Fruit fly (Drosophila melanogaster) whole organism, embryonic: ENCODE results near the gene CG18577.
A peak's percentile ranks its signal among the peaks of the same experiment; 100 is the strongest.

Experiments
- BtbVII ChIP-seq: fragments of 200-800 bp; sonication (Bioruptor generic); optimal IDR thresholded peaks from 3 replicates; lab custom pipeline; 2017; ENCODE audit warnings: missing biosample characterization, mild to moderate bottlenecking, missing genetic modification characterization
- CG10147 ChIP-seq: fragments of 200-800 bp; sonication (Bioruptor generic); optimal IDR thresholded peaks from 2 replicates; lab custom pipeline; 2019; ENCODE audit warnings: missing biosample characterization, mild to moderate bottlenecking, missing genetic modification characterization, moderate library complexity
- CG1233 ChIP-seq: fragments of 200-800 bp; sonication (Bioruptor generic); optimal IDR thresholded peaks from 4 replicates; lab custom pipeline; 2018; ENCODE audit warnings: missing biosample characterization, mild to moderate bottlenecking, missing genetic modification characterization
- CG13296 ChIP-seq: fragments of 200-800 bp; sonication (Bioruptor generic); optimal IDR thresholded peaks from 3 replicates; lab custom pipeline; 2018; ENCODE audit warnings: missing biosample characterization, mild to moderate bottlenecking, missing genetic modification characterization
- CG14860 ChIP-seq: fragments of 200-800 bp; sonication (Bioruptor generic); IDR thresholded peaks from 3 replicates; pipeline ENCODE4 v1.3.6; 2022; ENCODE audit warnings: missing biosample characterization, missing genetic modification characterization; ENCODE audit not compliant: partially characterized antibody
- CG1529 ChIP-seq: fragments of 200-800 bp; sonication (Bioruptor generic); optimal IDR thresholded peaks from 3 replicates; lab custom pipeline; 2018; ENCODE audit warnings: missing biosample characterization, missing genetic modification characterization
- CG17328 ChIP-seq: fragments of 200-800 bp; sonication (Bioruptor generic); IDR thresholded peaks from 2 replicates; pipeline ENCODE4 v1.3.6; 2022; ENCODE audit warnings: missing biosample characterization, missing genetic modification characterization
- CG17359 ChIP-seq: fragments of 200-800 bp; sonication (Bioruptor generic); optimal IDR thresholded peaks from 3 replicates; lab custom pipeline; 2018; ENCODE audit warnings: missing biosample characterization, mild to moderate bottlenecking, missing genetic modification characterization, moderate library complexity
- CG17802 ChIP-seq: fragments of 200-800 bp; sonication (Bioruptor generic); optimal IDR thresholded peaks from 2 replicates; lab custom pipeline; 2018; ENCODE audit warnings: missing biosample characterization, mild to moderate bottlenecking, missing genetic modification characterization, moderate library complexity
- CG30020 ChIP-seq: fragments of 200-800 bp; optimal IDR thresholded peaks from 2 replicates; lab custom pipeline; 2019; ENCODE audit warnings: missing biosample characterization, mild to moderate bottlenecking, missing genetic modification characterization, moderate library complexity
- CG3281 ChIP-seq: fragments of 200-800 bp; sonication (Bioruptor generic); optimal IDR thresholded peaks from 3 replicates; lab custom pipeline; 2017; ENCODE audit warnings: missing biosample characterization, mild to moderate bottlenecking, missing genetic modification characterization
- CG4424 ChIP-seq: fragments of 200-800 bp; sonication (Bioruptor generic); optimal IDR thresholded peaks from 3 replicates; lab custom pipeline; 2016; ENCODE audit warnings: missing biosample characterization, missing genetic modification characterization
- CG6175 ChIP-seq: fragments of 200-800 bp; sonication (Bioruptor generic); IDR thresholded peaks from 3 replicates; pipeline ENCODE4 v1.3.6; 2022; ENCODE audit warnings: missing biosample characterization, missing genetic modification characterization
- CG6689 ChIP-seq: fragments of 200-800 bp; sonication (Bioruptor generic); IDR thresholded peaks from 2 replicates; pipeline ENCODE4 v1.3.6; 2022; ENCODE audit warnings: missing biosample characterization, missing genetic modification characterization
- CG7357 ChIP-seq: fragments of 200-800 bp; sonication (Bioruptor generic); IDR thresholded peaks from 3 replicates; pipeline ENCODE4 v1.3.6; 2022; ENCODE audit warnings: missing biosample characterization, missing genetic modification characterization
- CG8359 ChIP-seq: fragments of 200-800 bp; sonication (Bioruptor generic); optimal IDR thresholded peaks from 2 replicates; lab custom pipeline; 2017; ENCODE audit warnings: missing biosample characterization, mild to moderate bottlenecking, missing genetic modification characterization, borderline replicate concordance
- CG8944 ChIP-seq: fragments of 200-800 bp; sonication (Bioruptor generic); optimal IDR thresholded peaks from 3 replicates; lab custom pipeline; 2016; ENCODE audit warnings: missing biosample characterization, missing genetic modification characterization
- CG9727 ChIP-seq: fragments of 200-800 bp; sonication (Bioruptor generic); optimal IDR thresholded peaks from 3 replicates; lab custom pipeline; 2017; ENCODE audit warnings: missing biosample characterization, mild to moderate bottlenecking, missing genetic modification characterization
- CrebB ChIP-seq: fragments of 200-800 bp; sonication (Bioruptor generic); optimal IDR thresholded peaks from 3 replicates; lab custom pipeline; 2018; ENCODE audit warnings: missing biosample characterization, mild to moderate bottlenecking, missing genetic modification characterization
- Dbx ChIP-seq: fragments of 200-800 bp; sonication (Bioruptor generic); IDR thresholded peaks from 3 replicates; pipeline ENCODE4 v1.3.6; 2022; ENCODE audit warnings: missing biosample characterization, missing genetic modification characterization
- Dp ChIP-seq: fragments of 200-800 bp; sonication (Bioruptor generic); optimal IDR thresholded peaks from 2 replicates; lab custom pipeline; 2018; ENCODE audit warnings: missing biosample characterization, mild to moderate bottlenecking, missing genetic modification characterization, moderate library complexity
- E2f1 ChIP-seq: fragments of 200-800 bp; sonication (Bioruptor generic); IDR thresholded peaks from 2 replicates; pipeline ENCODE4 v1.3.6; 2022; ENCODE audit warnings: missing biosample characterization, missing genetic modification characterization
- E2f2 ChIP-seq: fragments of 200-800 bp; sonication (Bioruptor generic); IDR thresholded peaks from 2 replicates; pipeline ENCODE4 v1.3.6; 2022; ENCODE audit warnings: missing biosample characterization, missing genetic modification characterization
- GATAe ChIP-seq: fragments of 200-800 bp; sonication (Bioruptor generic); conservative IDR thresholded peaks from 2 replicates; pipeline ENCODE4 v1.3.6; 2022; ENCODE audit warnings: missing biosample characterization, missing genetic modification characterization
- HHEX ChIP-seq: fragments of 200-800 bp; sonication (Bioruptor generic); optimal IDR thresholded peaks from 3 replicates; lab custom pipeline; 2017; ENCODE audit warnings: missing biosample characterization, mild to moderate bottlenecking, missing genetic modification characterization, missing genetic modification reagents
- Nf-YC ChIP-seq: fragments of 200-800 bp; optimal IDR thresholded peaks from 3 replicates; lab custom pipeline; 2019; ENCODE audit warnings: missing biosample characterization, mild to moderate bottlenecking, missing genetic modification characterization, moderate library complexity
- Xbp1 ChIP-seq: fragments of 200-800 bp; sonication (Bioruptor generic); optimal IDR thresholded peaks from 3 replicates; lab custom pipeline; 2016; ENCODE audit warnings: missing biosample characterization, mild to moderate bottlenecking, missing genetic modification characterization
- bcd ChIP-seq: fragments of 200-800 bp; sonication (Bioruptor generic); optimal IDR thresholded peaks from 2 replicates; lab custom pipeline; 2017; ENCODE audit warnings: missing biosample characterization, mild to moderate bottlenecking, missing genetic modification characterization
- btn ChIP-seq: fragments of 200-800 bp; sonication (Bioruptor generic); optimal IDR thresholded peaks from 2 replicates; lab custom pipeline; 2016; ENCODE audit warnings: missing biosample characterization, missing genetic modification characterization
- caup ChIP-seq: fragments of 200-800 bp; sonication (Bioruptor generic); optimal IDR thresholded peaks from 3 replicates; lab custom pipeline; 2017; ENCODE audit warnings: missing biosample characterization, mild to moderate bottlenecking, missing genetic modification characterization, moderate library complexity; ENCODE audit not compliant: severe bottlenecking
- croc ChIP-seq: fragments of 200-800 bp; sonication (Bioruptor generic); conservative IDR thresholded peaks from 3 replicates; pipeline ENCODE4 v1.3.6; 2022; ENCODE audit warnings: missing biosample characterization, missing genetic modification characterization
- cwo ChIP-seq: fragments of 200-800 bp; sonication (Bioruptor generic); optimal IDR thresholded peaks from 3 replicates; lab custom pipeline; 2017; ENCODE audit warnings: missing biosample characterization, missing genetic modification characterization, mild to moderate bottlenecking, moderate library complexity, missing genetic modification reagents
- dmrt11E ChIP-seq: fragments of 200-800 bp; sonication (Bioruptor generic); optimal IDR thresholded peaks from 3 replicates; lab custom pipeline; 2018; ENCODE audit warnings: missing biosample characterization, mild to moderate bottlenecking, missing genetic modification characterization, moderate library complexity
- ems ChIP-seq: fragments of 200-800 bp; sonication (Bioruptor generic); optimal IDR thresholded peaks from 3 replicates; lab custom pipeline; 2016; ENCODE audit warnings: missing biosample characterization, missing genetic modification characterization
- fd96Cb ChIP-seq: fragments of 200-800 bp; sonication (Bioruptor generic); optimal IDR thresholded peaks from 2 replicates; lab custom pipeline; 2018; ENCODE audit warnings: missing biosample characterization, mild to moderate bottlenecking, missing genetic modification characterization, moderate library complexity
- ftz-f1 ChIP-seq: fragments of 200-800 bp; sonication (Bioruptor generic); optimal IDR thresholded peaks from 2 replicates; lab custom pipeline; 2016; ENCODE audit warnings: missing biosample characterization, missing genetic modification characterization
- grn ChIP-seq: fragments of 200-800 bp; sonication (Bioruptor generic); optimal IDR thresholded peaks from 3 replicates; lab custom pipeline; 2017; ENCODE audit warnings: missing biosample characterization, missing genetic modification characterization
- gt ChIP-seq: fragments of 200-800 bp; sonication (Bioruptor generic); IDR thresholded peaks from 2 replicates; pipeline ENCODE4 v1.3.6; 2022; ENCODE audit warnings: missing biosample characterization, missing genetic modification characterization
- ind ChIP-seq: fragments of 200-800 bp; sonication (Bioruptor generic); optimal IDR thresholded peaks from 3 replicates; lab custom pipeline; 2016; ENCODE audit warnings: missing biosample characterization, missing genetic modification characterization
- lilli ChIP-seq: fragments of 200-800 bp; sonication (Bioruptor generic); optimal IDR thresholded peaks from 3 replicates; lab custom pipeline; 2016; ENCODE audit warnings: missing biosample characterization, missing genetic modification characterization
- lola ChIP-seq, 3 experiments: fragments of >200 bp in 2 of 3; fragments of 200-800 bp in 1 of 3; sonication (Bioruptor generic) in 1 of 3; optimal IDR thresholded peaks; 2 replicates each; lab custom pipeline; 2017 to 2019; ENCODE audit warnings: missing biosample characterization in 3 of 3, missing genetic modification characterization in 3 of 3, mild to moderate bottlenecking in 1 of 3, moderate library complexity in 1 of 3
- nerfin-1 ChIP-seq: fragments of 200-800 bp; sonication (Bioruptor generic); optimal IDR thresholded peaks from 3 replicates; lab custom pipeline; 2019; ENCODE audit warnings: missing biosample characterization, mild to moderate bottlenecking, missing genetic modification characterization, moderate library complexity
- phol ChIP-seq: fragments of 200-800 bp; sonication (Bioruptor generic); optimal IDR thresholded peaks from 3 replicates; lab custom pipeline; 2018; ENCODE audit warnings: missing biosample characterization, mild to moderate bottlenecking, missing genetic modification characterization, moderate library complexity
- pros ChIP-seq: fragments of 200-800 bp; sonication (Bioruptor generic); optimal IDR thresholded peaks from 3 replicates; lab custom pipeline; 2019; ENCODE audit warnings: missing biosample characterization, mild to moderate bottlenecking, missing genetic modification characterization, moderate library complexity
- pum ChIP-seq: fragments of 200-800 bp; sonication (Bioruptor generic); optimal IDR thresholded peaks from 2 replicates; lab custom pipeline; 2016; ENCODE audit warnings: missing biosample characterization, missing genetic modification characterization
- seq ChIP-seq: fragments of 200-800 bp; sonication (Bioruptor generic); IDR thresholded peaks from 2 replicates; pipeline ENCODE4 v1.3.6; 2022; ENCODE audit warnings: missing biosample characterization, missing genetic modification characterization
- shn ChIP-seq: fragments of 200-800 bp; sonication (Bioruptor generic); optimal IDR thresholded peaks from 3 replicates; lab custom pipeline; 2016; ENCODE audit warnings: missing biosample characterization, missing genetic modification characterization
- vnd ChIP-seq: fragments of 200-800 bp; sonication (Bioruptor generic); IDR thresholded peaks from 3 replicates; pipeline ENCODE4 v1.3.6; 2022; ENCODE audit warnings: missing biosample characterization, missing genetic modification characterization; ENCODE audit not compliant: partially characterized antibody
- vvl ChIP-seq: fragments of 200-800 bp; sonication (Bioruptor generic); IDR thresholded peaks from 2 replicates; pipeline ENCODE4 v1.3.6; 2022; ENCODE audit warnings: missing biosample characterization, missing genetic modification characterization

CG18577 gene

dm6 chr3R:11243057-11243740, 47.3 kb downstream of the CG18577 start (continued):
- peak; percentile 55 for TF ChIP-seq cwo
- peak; percentile 79 for TF ChIP-seq CG3281 (GFP tag; lab: Kevin White, UChicago)
- no peak for TF ChIP-seq CG30020
- TF ChIP-seq CG10147 (GFP tag; lab: Kevin White, UChicago) = peak; percentile 45
- no peak for TF ChIP-seq nerfin-1
- peak; percentile 49 for TF ChIP-seq Nf-YC
- TF ChIP-seq CG17359 = peak; percentile 57
- no peak for TF ChIP-seq lola (GFP tag; optimal IDR thresholded peaks at IDR 0.05; lab: Kevin White, UChicago)
- TF ChIP-seq CG17328 = no peak
- no peak for TF ChIP-seq CG8359 (GFP tag; lab: Kevin White, UChicago)
- TF ChIP-seq CG1233 = peak; percentile 49
- TF ChIP-seq CG14860 (GFP tag; lab: Robert Waterston, UW) = no peak
- TF ChIP-seq pros = no peak
- TF ChIP-seq dmrt11E (tag; lab: Kevin White, UChicago) = no peak
- no peak for TF ChIP-seq CG7357 (GFP tag; lab: Robert Waterston, UW)
- TF ChIP-seq CG6175 = no peak
- TF ChIP-seq CG13296 (GFP tag; lab: Kevin White, UChicago) = peak; percentile 77
- TF ChIP-seq HHEX (GFP tag; lab: Kevin White, UChicago) = peak; percentile 38
- no peak for TF ChIP-seq E2f2 (GFP tag; lab: Robert Waterston, UW)
- no peak for TF ChIP-seq gt (GFP tag; lab: Robert Waterston, UW)
- peak; percentile 5 for TF ChIP-seq grn (GFP tag; lab: Kevin White, UChicago)
- TF ChIP-seq croc (GFP tag; lab: Robert Waterston, UW) = no peak
- TF ChIP-seq seq (GFP tag; lab: Robert Waterston, UW) = no peak
- no peak for TF ChIP-seq btn
- no peak for TF ChIP-seq lilli
- peak; percentile 20 for TF ChIP-seq bcd
- no peak for TF ChIP-seq Xbp1 (GFP tag; lab: Kevin White, UChicago)
- TF ChIP-seq vvl = no peak
- TF ChIP-seq ind (GFP tag; lab: Kevin White, UChicago) = peak; percentile 25
- peak; percentile 17 for TF ChIP-seq ftz-f1
- TF ChIP-seq CG8944 (GFP tag; lab: Kevin White, UChicago) = no peak
- peak; percentile 59 for TF ChIP-seq CG9727 (GFP tag; lab: Kevin White, UChicago)
- peak; percentile 47; the same call in 1 of the 2 replicates for TF ChIP-seq E2f1 (GFP tag; lab: Robert Waterston, UW)
- TF ChIP-seq BtbVII = peak; percentile 84
- no peak for TF ChIP-seq vnd (GFP tag; lab: Robert Waterston, UW)
- no peak for TF ChIP-seq CG4424 (GFP tag; lab: Kevin White, UChicago)
- no peak for TF ChIP-seq CrebB
- TF ChIP-seq Dp (GFP tag; lab: Kevin White, UChicago) = no peak
- TF ChIP-seq fd96Cb (tag; lab: Kevin White, UChicago) = no peak
- no peak for TF ChIP-seq Dbx (GFP tag; lab: Robert Waterston, UW)
- peak; percentile 4 for TF ChIP-seq ems (GFP tag; lab: Kevin White, UChicago)
- peak; percentile 44; the same call in 1 of the 2 replicates for TF ChIP-seq CG6689
- TF ChIP-seq CG17802 (tag; lab: Kevin White, UChicago) = no peak
- peak; percentile 29 for TF ChIP-seq phol
- no peak for TF ChIP-seq CG1529 (GFP tag; lab: Kevin White, UChicago)
- no peak for TF ChIP-seq pum (GFP tag; lab: Kevin White, UChicago)
- no peak for TF ChIP-seq GATAe
- peak; percentile 22 for TF ChIP-seq caup (GFP tag; lab: Kevin White, UChicago)
- TF ChIP-seq shn (GFP tag; lab: Kevin White, UChicago) = no peak
